Worm (Caenorhabditis elegans) whole organism, mixed stage, embryonic: ENCODE measurements around the gene nhx-3.

Source experiments
- M03D4.4 ChIP-seq: sonication (generic microtip); optimal IDR thresholded peaks from 2 replicates; lab custom pipeline; 2017; ENCODE audit warnings: mild to moderate bottlenecking, missing genetic modification characterization, missing compliant biosample characterization
- bed-3 ChIP-seq: fragments of 200-800 bp; sonication (Bioruptor generic); optimal IDR thresholded peaks from 3 replicates; lab custom pipeline; 2018; ENCODE audit warnings: mild to moderate bottlenecking, missing genetic modification characterization, moderate library complexity, missing compliant biosample characterization
- blmp-1 ChIP-seq: fragments of 150-350 bp; optimal IDR thresholded peaks from 2 replicates; lab custom pipeline; 2014; ENCODE audit warnings: missing biosample characterization, missing genetic modification characterization
- ceh-39 ChIP-seq: fragments of 150-350 bp; optimal IDR thresholded peaks from 2 replicates; lab custom pipeline; 2014; ENCODE audit warnings: missing biosample characterization, missing genetic modification characterization
- ceh-83 ChIP-seq: fragments of 200-800 bp; sonication (Bioruptor generic); optimal IDR thresholded peaks from 2 replicates; lab custom pipeline; 2018; ENCODE audit warnings: mild to moderate bottlenecking, missing genetic modification characterization, missing compliant biosample characterization
- ces-1 ChIP-seq: fragments of 150-350 bp; optimal IDR thresholded peaks from 2 replicates; lab custom pipeline; 2014; ENCODE audit warnings: missing biosample characterization, missing genetic modification reagents, missing genetic modification characterization
- elt-1 ChIP-seq: sonication (generic microtip); optimal IDR thresholded peaks from 2 replicates; lab custom pipeline; 2017; ENCODE audit warnings: missing genetic modification characterization, mild to moderate bottlenecking, missing compliant biosample characterization, antibody characterized with exemption, moderate library complexity, borderline replicate concordance; ENCODE audit not compliant: insufficient read depth
- flh-1 ChIP-seq: fragments of 200-800 bp; sonication (Bioruptor generic); optimal IDR thresholded peaks from 2 replicates; lab custom pipeline; 2018; ENCODE audit warnings: mild to moderate bottlenecking, missing genetic modification characterization, moderate library complexity, missing compliant biosample characterization
- ham-2 ChIP-seq: fragments of 200-800 bp; sonication (Bioruptor generic); optimal IDR thresholded peaks from 2 replicates; lab custom pipeline; 2018; ENCODE audit warnings: mild to moderate bottlenecking, missing genetic modification characterization, missing compliant biosample characterization
- hlh-1 ChIP-seq: fragments of 150-350 bp; optimal IDR thresholded peaks from 2 replicates; lab custom pipeline; 2014; ENCODE audit warnings: missing biosample characterization, missing genetic modification reagents, missing genetic modification characterization
- lin-13 ChIP-seq: fragments of 150-350 bp; optimal IDR thresholded peaks from 2 replicates; lab custom pipeline; 2014; ENCODE audit warnings: missing biosample characterization, missing genetic modification characterization
- lin-32 ChIP-seq: fragments of 200-800 bp; sonication (Bioruptor generic); optimal IDR thresholded peaks from 2 replicates; lab custom pipeline; 2018; ENCODE audit warnings: mild to moderate bottlenecking, missing genetic modification characterization, missing compliant biosample characterization
- lsy-2 ChIP-seq: fragments of 150-350 bp; optimal IDR thresholded peaks from 2 replicates; lab custom pipeline; 2014; ENCODE audit warnings: missing biosample characterization, missing genetic modification characterization
- mab-5 ChIP-seq: fragments of 150-350 bp; optimal IDR thresholded peaks from 2 replicates; lab custom pipeline; 2014; ENCODE audit warnings: missing biosample characterization, missing genetic modification characterization
- mep-1 ChIP-seq: fragments of 150-350 bp; optimal IDR thresholded peaks from 2 replicates; lab custom pipeline; 2017; ENCODE audit warnings: missing biosample characterization, missing genetic modification reagents, missing genetic modification characterization, inconsistent platforms
- mls-2 ChIP-seq: sonication (generic microtip); optimal IDR thresholded peaks from 2 replicates; lab custom pipeline; 2016; ENCODE audit warnings: mild to moderate bottlenecking, missing genetic modification characterization, moderate library complexity, missing compliant biosample characterization
- nhr-2 ChIP-seq: fragments of 150-350 bp; optimal IDR thresholded peaks from 2 replicates; lab custom pipeline; 2014; ENCODE audit warnings: missing biosample characterization, missing genetic modification characterization
- nhr-237 ChIP-seq: fragments of 150-350 bp; optimal IDR thresholded peaks from 2 replicates; lab custom pipeline; 2014; ENCODE audit warnings: missing biosample characterization, missing genetic modification characterization
- nhr-28 ChIP-seq: fragments of 150-350 bp; optimal IDR thresholded peaks from 2 replicates; lab custom pipeline; 2014; ENCODE audit warnings: missing biosample characterization, missing genetic modification characterization
- pha-4 ChIP-seq: fragments of 150-350 bp; optimal IDR thresholded peaks from 2 replicates; lab custom pipeline; 2018; ENCODE audit warnings: missing biosample characterization, missing genetic modification reagents, missing genetic modification characterization
- sem-2 ChIP-seq: fragments of 200-800 bp; sonication (Bioruptor generic); optimal IDR thresholded peaks from 2 replicates; lab custom pipeline; 2018; ENCODE audit warnings: mild to moderate bottlenecking, missing genetic modification characterization, missing compliant biosample characterization
- sptf-1 ChIP-seq: sonication (generic microtip); optimal IDR thresholded peaks from 2 replicates; lab custom pipeline; 2017; ENCODE audit warnings: mild to moderate bottlenecking, missing genetic modification characterization, moderate library complexity, missing compliant biosample characterization
- tbx-8 ChIP-seq: fragments of 200-800 bp; sonication (Bioruptor generic); optimal IDR thresholded peaks from 2 replicates; lab custom pipeline; 2018; ENCODE audit warnings: mild to moderate bottlenecking, missing genetic modification characterization, moderate library complexity, missing compliant biosample characterization
- unc-120 ChIP-seq: sonication (generic microtip); optimal IDR thresholded peaks from 2 replicates; lab custom pipeline; 2017; ENCODE audit warnings: missing genetic modification characterization, missing compliant biosample characterization; ENCODE audit not compliant: poor library complexity, severe bottlenecking
- unc-39 ChIP-seq: fragments of 150-350 bp; optimal IDR thresholded peaks from 2 replicates; lab custom pipeline; 2014; ENCODE audit warnings: missing biosample characterization, missing genetic modification characterization
- unc-62 ChIP-seq: fragments of 150-350 bp; optimal IDR thresholded peaks from 2 replicates; lab custom pipeline; 2014; ENCODE audit warnings: missing biosample characterization, missing genetic modification reagents, missing genetic modification characterization
- zip-8 ChIP-seq: fragments of 150-350 bp; optimal IDR thresholded peaks from 2 replicates; lab custom pipeline; 2014; ENCODE audit warnings: missing biosample characterization, missing genetic modification characterization
- ztf-11 ChIP-seq: fragments of 150-350 bp; optimal IDR thresholded peaks from 2 replicates; lab custom pipeline; 2014; ENCODE audit warnings: missing biosample characterization, missing genetic modification characterization

nhx-3 gene

DNA sequence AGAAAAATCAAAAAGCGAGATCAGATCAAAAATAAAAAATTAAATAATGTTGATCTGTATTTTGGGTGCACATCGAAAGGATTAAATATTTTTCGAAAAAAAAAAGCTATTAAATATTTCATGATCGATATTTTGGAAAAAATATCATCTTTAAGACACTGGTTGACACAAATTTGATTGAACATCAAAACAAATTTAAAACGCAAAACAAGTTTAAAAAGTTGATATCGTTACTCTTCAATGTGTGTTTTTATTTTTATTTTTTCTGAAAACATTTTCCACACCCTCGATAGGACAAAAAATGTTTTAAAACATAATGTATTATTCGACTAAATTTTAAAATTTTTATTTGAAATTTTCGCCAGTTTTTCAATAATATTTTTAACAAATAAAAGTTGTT, 7.3 kb downstream of the nhx-3 start, which contains the start of gene C54F6.12:
Gene C54F6.12, minus strand, starts transcription at position 101 of the 400 bp plus-strand sequence.
- TF ChIP-seq lin-32: no peak
- TF ChIP-seq mep-1 (tag; lab: Kevin White, UChicago): no peak
- no peak for TF ChIP-seq bed-3 (GFP tag; lab: Kevin White, UChicago)
- TF ChIP-seq unc-39 (tag; lab: Kevin White, UChicago): no peak
- no peak for TF ChIP-seq hlh-1 (tag; lab: Kevin White, UChicago)
- TF ChIP-seq mls-2 (tag; lab: Kevin White, UChicago): no peak
- no peak for TF ChIP-seq pha-4 (tag; lab: Kevin White, UChicago)
- TF ChIP-seq ham-2 (GFP tag; lab: Kevin White, UChicago): no peak
- TF ChIP-seq nhr-237 (tag; lab: Kevin White, UChicago): no peak

DNA sequence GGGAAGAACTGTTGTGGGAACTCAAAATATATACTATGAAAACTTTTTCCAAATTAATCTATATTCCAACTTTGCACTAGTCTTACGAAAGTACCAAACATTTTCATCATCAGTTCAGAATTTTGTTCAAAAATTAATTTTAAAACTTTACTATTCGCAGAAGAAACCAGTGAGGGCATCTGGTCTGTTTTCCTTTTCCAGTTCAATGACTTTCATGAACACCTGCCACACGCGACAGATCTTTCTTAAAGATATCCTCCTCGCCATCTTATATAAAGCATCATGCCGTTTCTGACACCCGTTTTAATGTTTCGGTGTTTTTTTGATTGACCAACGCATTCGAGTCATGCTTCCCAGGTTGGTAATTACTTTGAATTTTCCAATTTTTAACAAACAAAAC, 12.4 kb downstream of the nhx-3 start, which contains the start of gene C54F6.3:
Gene C54F6.3, plus strand, starts transcription at position 301 of the 400 bp plus-strand sequence.
- TF ChIP-seq nhr-2 (tag; lab: Kevin White, UChicago) (no peak), unc-120 (no peak), mab-5 (tag; lab: Kevin White, UChicago) (no peak), ztf-11 (tag; lab: Kevin White, UChicago) (no peak), mep-1 (tag; lab: Kevin White, UChicago) (no peak), unc-62 (GFP tag; lab: Kevin White, UChicago) (no peak), tbx-8 (GFP tag; lab: Kevin White, UChicago) (no peak), bed-3 (GFP tag; lab: Kevin White, UChicago) (no peak), lsy-2 (tag; lab: Kevin White, UChicago) (no peak), lin-13 (tag; lab: Kevin White, UChicago) (no peak), lin-32 (no peak), mls-2 (tag; lab: Kevin White, UChicago) (no peak), ceh-83 (GFP tag; lab: Kevin White, UChicago) (no peak), ceh-39 (tag; lab: Kevin White, UChicago) (no peak), pha-4 (tag; lab: Kevin White, UChicago) (no peak)

DNA sequence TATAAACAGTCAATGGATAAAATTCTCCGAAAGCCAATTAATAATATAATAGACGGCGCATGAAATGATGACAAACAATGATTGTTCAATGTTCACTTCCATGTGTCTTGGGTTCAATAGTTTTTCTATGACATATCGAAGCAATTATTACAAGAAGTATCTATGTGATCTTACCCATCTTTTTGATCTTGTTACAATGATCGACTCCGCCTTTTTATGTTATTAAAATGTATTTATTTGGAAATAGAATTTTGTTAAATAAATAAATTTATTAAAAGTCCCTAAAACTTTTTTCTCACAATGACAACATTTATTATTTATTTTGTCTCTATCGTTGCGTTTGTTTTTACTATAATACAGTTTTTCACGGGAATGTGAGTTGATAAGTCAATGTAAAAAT, 15.5 kb downstream of the nhx-3 start, which contains the start of gene swt-2:
Gene swt-2, plus strand, starts transcription at position 301 of the 400 bp plus-strand sequence.
- TF ChIP-seq ztf-11 (tag; lab: Kevin White, UChicago) (no peak), pha-4 (tag; lab: Kevin White, UChicago) (no peak), bed-3 (GFP tag; lab: Kevin White, UChicago) (no peak), nhr-237 (tag; lab: Kevin White, UChicago) (no peak), M03D4.4 (tag; lab: Kevin White, UChicago) (no peak), mls-2 (tag; lab: Kevin White, UChicago) (no peak), nhr-2 (tag; lab: Kevin White, UChicago) (no peak), sptf-1 (tag; lab: Kevin White, UChicago) (no peak), unc-39 (tag; lab: Kevin White, UChicago) (no peak), zip-8 (tag; lab: Kevin White, UChicago) (no peak), ceh-39 (tag; lab: Kevin White, UChicago) (no peak), mep-1 (tag; lab: Kevin White, UChicago) (no peak), ham-2 (GFP tag; lab: Kevin White, UChicago) (no peak), elt-1 (no peak), ceh-83 (GFP tag; lab: Kevin White, UChicago) (no peak), flh-1 (GFP tag; lab: Kevin White, UChicago) (no peak), ces-1 (GFP tag; lab: Kevin White, UChicago) (no peak), nhr-28 (tag; lab: Kevin White, UChicago) (no peak)

DNA sequence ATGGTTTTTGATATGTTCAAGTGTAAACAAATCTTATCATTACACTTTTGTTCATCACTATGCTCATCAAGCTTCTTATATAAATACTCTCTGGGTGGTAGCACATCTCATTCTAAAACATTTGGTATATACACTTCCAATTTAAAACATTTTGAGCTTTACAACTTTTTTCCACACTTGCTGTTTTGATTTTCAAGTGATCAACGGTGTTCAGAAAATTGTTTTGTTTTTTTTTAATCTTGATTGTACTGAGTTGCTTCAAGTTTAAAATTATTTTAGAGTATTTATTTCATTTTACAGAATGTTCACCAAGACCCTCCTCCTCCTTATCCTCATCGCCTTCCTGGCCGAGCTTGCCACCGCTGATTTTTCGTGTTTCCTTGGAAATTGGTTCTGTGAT, 16.5 kb downstream of the nhx-3 start, which contains the start of gene C54F6.5:
Gene C54F6.5, plus strand, starts transcription at position 301 of the 400 bp plus-strand sequence.
- no peak for TF ChIP-seq nhr-237 (tag; lab: Kevin White, UChicago)
- TF ChIP-seq ces-1 (GFP tag; lab: Kevin White, UChicago): no peak
- no peak for TF ChIP-seq ztf-11 (tag; lab: Kevin White, UChicago)
- TF ChIP-seq hlh-1 (tag; lab: Kevin White, UChicago): no peak
- no peak for TF ChIP-seq lin-13 (tag; lab: Kevin White, UChicago)
- TF ChIP-seq mls-2 (tag; lab: Kevin White, UChicago): no peak
- no peak for TF ChIP-seq elt-1
- TF ChIP-seq bed-3 (GFP tag; lab: Kevin White, UChicago): no peak
- TF ChIP-seq M03D4.4 (tag; lab: Kevin White, UChicago): no peak
- TF ChIP-seq ceh-39 (tag; lab: Kevin White, UChicago): no peak
- no peak for TF ChIP-seq sem-2 (GFP tag; lab: Kevin White, UChicago)
- no peak for TF ChIP-seq pha-4 (tag; lab: Kevin White, UChicago)
- no peak for TF ChIP-seq sptf-1 (tag; lab: Kevin White, UChicago)
- TF ChIP-seq blmp-1 (tag; lab: Kevin White, UChicago): no peak
